Fruit fly (Drosophila melanogaster) whole organism, embryonic: ENCODE measurements around the gene CG3348.

Experiments
- ATbp ChIP-seq: fragments of 200-800 bp; sonication (Bioruptor generic); optimal IDR thresholded peaks from 2 replicates; lab custom pipeline; 2017; ENCODE audit warnings: missing biosample characterization, mild to moderate bottlenecking, missing genetic modification characterization, missing genetic modification reagents
- Atf6 ChIP-seq: fragments of 200-800 bp; sonication (Bioruptor generic); IDR thresholded peaks from 2 replicates; pipeline ENCODE4 v1.3.6; 2022; ENCODE audit warnings: missing biosample characterization, missing genetic modification characterization
- Awh ChIP-seq: fragments of 200-800 bp; sonication (Bioruptor generic); IDR thresholded peaks from 2 replicates; pipeline ENCODE4, ENCODE4 v1.3.6; 2022; ENCODE audit warnings: missing biosample characterization, missing genetic modification characterization
- Bdp1 ChIP-seq: fragments of 200-800 bp; sonication (Bioruptor generic); optimal IDR thresholded peaks from 3 replicates; lab custom pipeline; 2016; ENCODE audit warnings: missing biosample characterization, missing genetic modification characterization
- CG10147 ChIP-seq: fragments of 200-800 bp; sonication (Bioruptor generic); optimal IDR thresholded peaks from 2 replicates; lab custom pipeline; 2019; ENCODE audit warnings: missing biosample characterization, mild to moderate bottlenecking, missing genetic modification characterization, moderate library complexity
- CG10267 ChIP-seq: fragments of 200-800 bp; sonication (Bioruptor generic); optimal IDR thresholded peaks from 2 replicates; lab custom pipeline; 2018; ENCODE audit warnings: missing biosample characterization, mild to moderate bottlenecking, missing genetic modification characterization, moderate library complexity
- CG10462 ChIP-seq: fragments of 200-800 bp; sonication (Bioruptor generic); optimal IDR thresholded peaks from 2 replicates; lab custom pipeline; 2016; ENCODE audit warnings: missing biosample characterization, missing genetic modification characterization
- CG10654 ChIP-seq: fragments of 200-800 bp; sonication (Bioruptor generic); optimal IDR thresholded peaks from 2 replicates; lab custom pipeline; 2016; ENCODE audit warnings: missing biosample characterization, missing genetic modification characterization
- CG11560 ChIP-seq: fragments of 200-800 bp; sonication (Bioruptor generic); IDR thresholded peaks from 3 replicates; pipeline ENCODE4 v1.3.6; 2022; ENCODE audit warnings: missing biosample characterization, missing genetic modification characterization
- CG11696 ChIP-seq: fragments of 200-800 bp; sonication (Bioruptor generic); IDR thresholded peaks from 2 replicates; pipeline ENCODE4 v1.3.6; 2022; ENCODE audit warnings: missing biosample characterization, missing genetic modification characterization
- CG12391 ChIP-seq: fragments of 200-800 bp; sonication (Bioruptor generic); optimal IDR thresholded peaks from 3 replicates; lab custom pipeline; 2018; ENCODE audit warnings: missing biosample characterization, mild to moderate bottlenecking, missing genetic modification characterization, moderate library complexity
- CG1602 ChIP-seq: fragments of 200-800 bp; sonication (Bioruptor generic); optimal IDR thresholded peaks from 3 replicates; lab custom pipeline; 2016; ENCODE audit warnings: missing biosample characterization, missing genetic modification characterization
- CG1647 ChIP-seq: fragments of 200-800 bp; sonication (Bioruptor generic); optimal IDR thresholded peaks from 3 replicates; lab custom pipeline; 2016; ENCODE audit warnings: missing biosample characterization, missing genetic modification characterization
- CG16813 ChIP-seq: fragments of 200-800 bp; sonication (Bioruptor generic); IDR thresholded peaks from 3 replicates; pipeline ENCODE4 v1.3.6; 2022; ENCODE audit warnings: missing biosample characterization, missing genetic modification characterization; ENCODE audit not compliant: partially characterized antibody
- CG18476 ChIP-seq: fragments of 200-800 bp; sonication (Bioruptor generic); optimal IDR thresholded peaks from 2 replicates; lab custom pipeline; 2016; ENCODE audit warnings: missing biosample characterization, mild to moderate bottlenecking, missing genetic modification characterization
- CG30403 ChIP-seq: fragments of 200-800 bp; sonication (Bioruptor generic); optimal IDR thresholded peaks from 3 replicates; lab custom pipeline; 2016; ENCODE audit warnings: missing biosample characterization, missing genetic modification characterization
- CG31388 ChIP-seq: fragments of 200-800 bp; sonication (Bioruptor generic); optimal IDR thresholded peaks from 2 replicates; lab custom pipeline; 2016; ENCODE audit warnings: missing biosample characterization, missing genetic modification characterization
- CG32767 ChIP-seq: fragments of 200-800 bp; sonication (Bioruptor generic); IDR thresholded peaks from 2 replicates; pipeline ENCODE4 v1.3.6; 2022; ENCODE audit warnings: missing biosample characterization, missing genetic modification characterization
- CG3281 ChIP-seq: fragments of 200-800 bp; sonication (Bioruptor generic); optimal IDR thresholded peaks from 3 replicates; lab custom pipeline; 2017; ENCODE audit warnings: missing biosample characterization, mild to moderate bottlenecking, missing genetic modification characterization
- CG4360 ChIP-seq: fragments of 200-800 bp; sonication (Bioruptor generic); IDR thresholded peaks from 2 replicates; pipeline ENCODE4 v1.3.6; 2022; ENCODE audit warnings: missing biosample characterization, missing genetic modification characterization
- CG4730 ChIP-seq: fragments of 200-800 bp; sonication (Bioruptor generic); IDR thresholded peaks from 2 replicates; pipeline ENCODE4 v1.3.6; 2022; ENCODE audit warnings: missing biosample characterization, missing genetic modification characterization
- CG7963 ChIP-seq: fragments of 200-800 bp; sonication (Bioruptor generic); IDR thresholded peaks from 3 replicates; pipeline ENCODE4 v1.3.6; 2022; ENCODE audit warnings: missing biosample characterization, missing genetic modification characterization; ENCODE audit not compliant: partially characterized antibody
- CG8281 ChIP-seq: fragments of 200-800 bp; sonication (Bioruptor generic); optimal IDR thresholded peaks from 2 replicates; lab custom pipeline; 2018; ENCODE audit warnings: missing biosample characterization, mild to moderate bottlenecking, missing genetic modification characterization, moderate library complexity
- CoRest ChIP-seq: fragments of 200-800 bp; sonication (Bioruptor generic); optimal IDR thresholded peaks from 3 replicates; lab custom pipeline; 2018; ENCODE audit warnings: missing biosample characterization, mild to moderate bottlenecking, missing genetic modification characterization, moderate library complexity
- Dip3 ChIP-seq: fragments of 200-800 bp; sonication (Bioruptor generic); optimal IDR thresholded peaks from 3 replicates; lab custom pipeline; 2016; ENCODE audit warnings: missing biosample characterization, missing genetic modification characterization
- Dref ChIP-seq: fragments of 200-800 bp; sonication (Bioruptor generic); IDR thresholded peaks from 2 replicates; pipeline ENCODE4 v1.3.6; 2022; ENCODE audit warnings: missing biosample characterization, missing genetic modification characterization
- Gsc ChIP-seq: fragments of 200-800 bp; sonication (Bioruptor generic); IDR thresholded peaks from 2 replicates; pipeline ENCODE4 v1.3.6; 2022; ENCODE audit warnings: missing biosample characterization, missing genetic modification characterization
- Hr3 ChIP-seq: fragments of 200-800 bp; sonication (Bioruptor generic); optimal IDR thresholded peaks from 3 replicates; lab custom pipeline; 2016; ENCODE audit warnings: missing biosample characterization, missing genetic modification characterization
- MBD-R2 ChIP-seq: fragments of 200-800 bp; sonication (Bioruptor generic); IDR thresholded peaks from 2 replicates; pipeline ENCODE4 v1.3.6; 2022; ENCODE audit warnings: missing biosample characterization, missing genetic modification characterization
- Meics ChIP-seq: fragments of 200-800 bp; sonication (Bioruptor generic); optimal IDR thresholded peaks from 2 replicates; lab custom pipeline; 2017; ENCODE audit warnings: missing biosample characterization, mild to moderate bottlenecking, missing genetic modification characterization
- Mrtf ChIP-seq: fragments of 200-800 bp; sonication (Bioruptor generic); IDR thresholded peaks from 3 replicates; pipeline ENCODE4 v1.3.6; 2022; ENCODE audit warnings: missing biosample characterization, missing genetic modification characterization
- NC2β ChIP-seq: fragments of 200-800 bp; sonication (Bioruptor generic); optimal IDR thresholded peaks from 2 replicates; lab custom pipeline; 2016; ENCODE audit warnings: missing biosample characterization, missing genetic modification characterization
- Neu2 ChIP-seq: fragments of 200-800 bp; sonication (Bioruptor generic); optimal IDR thresholded peaks from 3 replicates; lab custom pipeline; 2016; ENCODE audit warnings: missing biosample characterization, missing genetic modification characterization, borderline replicate concordance
- Rx ChIP-seq: fragments of 200-800 bp; sonication (Bioruptor generic); IDR thresholded peaks from 2 replicates; pipeline ENCODE4 v1.3.6; 2022; ENCODE audit warnings: missing biosample characterization, missing genetic modification characterization
- Sry-β ChIP-seq: fragments of 200-800 bp; sonication (Bioruptor generic); optimal IDR thresholded peaks from 2 replicates; lab custom pipeline; 2018; ENCODE audit warnings: missing biosample characterization, mild to moderate bottlenecking, missing genetic modification characterization, moderate library complexity
- ato ChIP-seq: fragments of 200-800 bp; sonication (Bioruptor generic); IDR thresholded peaks from 2 replicates; pipeline ENCODE4 v1.3.6; 2022; ENCODE audit warnings: missing biosample characterization, missing genetic modification characterization; ENCODE audit not compliant: partially characterized antibody
- bowl ChIP-seq: fragments of 200-800 bp; sonication (Bioruptor generic); IDR thresholded peaks from 2 replicates; pipeline ENCODE4 v1.3.6; 2022; ENCODE audit warnings: missing biosample characterization, missing genetic modification characterization
- btn ChIP-seq: fragments of 200-800 bp; sonication (Bioruptor generic); optimal IDR thresholded peaks from 2 replicates; lab custom pipeline; 2016; ENCODE audit warnings: missing biosample characterization, missing genetic modification characterization
- chinmo ChIP-seq: fragments of 200-800 bp; sonication (Bioruptor generic); IDR thresholded peaks from 4 replicates; pipeline ENCODE4 v1.3.6; 2022; ENCODE audit warnings: missing biosample characterization, missing genetic modification characterization; ENCODE audit not compliant: partially characterized antibody
- cwo ChIP-seq: fragments of 200-800 bp; sonication (Bioruptor generic); optimal IDR thresholded peaks from 3 replicates; lab custom pipeline; 2017; ENCODE audit warnings: missing biosample characterization, missing genetic modification characterization, mild to moderate bottlenecking, moderate library complexity, missing genetic modification reagents
- danr ChIP-seq: fragments of 200-800 bp; sonication (Bioruptor generic); IDR thresholded peaks from 2 replicates; pipeline ENCODE4 v1.3.6; 2022; ENCODE audit warnings: missing biosample characterization, missing genetic modification characterization
- mld ChIP-seq: fragments of 200-800 bp; sonication (Bioruptor generic); IDR thresholded peaks from 3 replicates; pipeline ENCODE4 v1.3.6; 2022; ENCODE audit warnings: missing biosample characterization, missing genetic modification characterization; ENCODE audit not compliant: partially characterized antibody
- p53 ChIP-seq: fragments of 200-800 bp; sonication (Bioruptor generic); optimal IDR thresholded peaks from 2 replicates; lab custom pipeline; 2016; ENCODE audit warnings: missing biosample characterization, missing genetic modification characterization
- pzg ChIP-seq: fragments of 200-800 bp; sonication (Bioruptor generic); optimal IDR thresholded peaks from 3 replicates; lab custom pipeline; 2018; ENCODE audit warnings: missing biosample characterization, mild to moderate bottlenecking, missing genetic modification characterization, moderate library complexity
- rib ChIP-seq: fragments of 200-800 bp; sonication (Bioruptor generic); IDR thresholded peaks from 2 replicates; pipeline ENCODE4 v1.3.6; 2022; ENCODE audit warnings: missing biosample characterization, missing genetic modification characterization
- sens ChIP-seq: fragments of 200-800 bp; sonication (Bioruptor generic); peaks from one replicate; lab custom pipeline; 2016; ENCODE audit warnings: missing biosample characterization, missing genetic modification characterization
- stc ChIP-seq: fragments of 200-800 bp; sonication (Bioruptor generic); IDR thresholded peaks from 2 replicates; pipeline ENCODE4 v1.3.6; 2022; ENCODE audit warnings: missing biosample characterization, missing genetic modification characterization
- trem ChIP-seq: fragments of 200-800 bp; optimal IDR thresholded peaks from 3 replicates; lab custom pipeline; 2019; ENCODE audit warnings: missing biosample characterization, mild to moderate bottlenecking, missing genetic modification characterization, moderate library complexity
- usp ChIP-seq: fragments of >200 bp; optimal IDR thresholded peaks from 2 replicates; lab custom pipeline; 2017; ENCODE audit warnings: missing biosample characterization, missing genetic modification characterization
- vvl ChIP-seq: fragments of 200-800 bp; sonication (Bioruptor generic); IDR thresholded peaks from 2 replicates; pipeline ENCODE4 v1.3.6; 2022; ENCODE audit warnings: missing biosample characterization, missing genetic modification characterization
- wor ChIP-seq: fragments of 200-800 bp; sonication (Bioruptor generic); IDR thresholded peaks from 2 replicates; pipeline ENCODE4 v1.3.6; 2022; ENCODE audit warnings: missing biosample characterization, missing genetic modification characterization
- z ChIP-seq: fragments of 200-800 bp; sonication (Bioruptor generic); IDR thresholded peaks from 3 replicates; pipeline ENCODE4 v1.3.6; 2022; ENCODE audit warnings: missing biosample characterization, missing genetic modification characterization
- zfh2 ChIP-seq: fragments of 200-800 bp; sonication (Bioruptor generic); optimal IDR thresholded peaks from 2 replicates; lab custom pipeline; 2016; ENCODE audit warnings: missing biosample characterization, missing genetic modification characterization

CG3348 gene

DNA sequence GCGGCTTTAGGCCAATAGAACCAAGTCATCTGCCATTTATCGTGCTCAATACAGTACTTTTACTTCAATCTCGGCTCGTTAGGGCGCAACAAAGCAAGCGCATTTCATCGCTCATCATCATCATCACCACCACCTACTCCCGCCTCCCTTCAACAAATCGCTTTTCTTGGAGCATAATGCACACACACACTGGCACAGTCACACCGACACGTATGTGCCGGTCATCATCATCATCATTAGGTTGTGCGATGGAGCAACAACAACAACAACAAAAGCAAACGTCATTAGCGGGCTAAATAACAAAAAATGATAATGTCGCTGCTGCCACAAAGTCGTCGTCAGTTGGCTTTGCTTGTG, 46.6 kb downstream of the CG3348 start (continued):
- peak; percentile 89; the same call in 3 of the 4 replicates for TF ChIP-seq chinmo (GFP tag; lab: Robert Waterston, UW)
- TF ChIP-seq MBD-R2 (GFP tag; lab: Robert Waterston, UW), result no peak
- TF ChIP-seq Neu2 (GFP tag; lab: Kevin White, UChicago), result no peak
- no peak for TF ChIP-seq btn
- TF ChIP-seq CG30403 (GFP tag; lab: Kevin White, UChicago), result no peak
- no peak; the same call in 2 of the 3 replicates for TF ChIP-seq CG7963 (GFP tag; lab: Robert Waterston, UW)
- TF ChIP-seq Awh (GFP tag; lab: Robert Waterston, UW), result no peak
- no peak for TF ChIP-seq z (GFP tag; lab: Robert Waterston, UW)
- peak; percentile 92 for TF ChIP-seq CG4360 (GFP tag; lab: Robert Waterston, UW)
- TF ChIP-seq trem (tag; lab: Kevin White, UChicago), result no peak
- TF ChIP-seq Dip3 (GFP tag; lab: Kevin White, UChicago), result no peak
- TF ChIP-seq CG4730 (GFP tag; lab: Robert Waterston, UW), result no peak
- no peak for TF ChIP-seq CG12391 (tag; lab: Kevin White, UChicago)
- 0 out of 2 replicates have a peak, but pooled peaks have one; percentile 13 for TF ChIP-seq rib (GFP tag; lab: Robert Waterston, UW)
- TF ChIP-seq sens, result no peak
- TF ChIP-seq wor (GFP tag; lab: Robert Waterston, UW), result no peak
- no peak for TF ChIP-seq Gsc (GFP tag; lab: Robert Waterston, UW)
- 0 out of 2 replicates have a peak, but pooled peaks have one; percentile 4 for TF ChIP-seq ato (GFP tag; lab: Robert Waterston, UW)
- no peak for TF ChIP-seq CG10462
- TF ChIP-seq CG1647 (GFP tag; lab: Kevin White, UChicago), result no peak
- peak; percentile 5 for TF ChIP-seq CG3281 (GFP tag; lab: Kevin White, UChicago)
- no peak for TF ChIP-seq CG31388 (GFP tag; lab: Kevin White, UChicago)
- TF ChIP-seq Sry-β (GFP tag; lab: Kevin White, UChicago), result no peak
- TF ChIP-seq CG8281, result no peak
- TF ChIP-seq Dref (GFP tag; lab: Robert Waterston, UW), result no peak
- TF ChIP-seq vvl (GFP tag; lab: Robert Waterston, UW), result no peak
- TF ChIP-seq Mrtf (GFP tag; lab: Robert Waterston, UW), result no peak
- TF ChIP-seq p53 (GFP tag; lab: Kevin White, UChicago), result no peak
- TF ChIP-seq pzg, result peak; percentile 10
- no peak for TF ChIP-seq danr (GFP tag; lab: Robert Waterston, UW)
- no peak for TF ChIP-seq Atf6 (GFP tag; lab: Robert Waterston, UW)
- no peak for TF ChIP-seq zfh2 (GFP tag; lab: Kevin White, UChicago)
- no peak for TF ChIP-seq NC2β (GFP tag; lab: Kevin White, UChicago)
- TF ChIP-seq CG18476 (GFP tag; lab: Kevin White, UChicago), result no peak
- TF ChIP-seq Hr3 (GFP tag; lab: Kevin White, UChicago), result no peak
- TF ChIP-seq CG32767 (GFP tag; lab: Robert Waterston, UW), result no peak
- no peak for TF ChIP-seq Rx
- no peak for TF ChIP-seq CG11560 (tag; lab: Robert Waterston, UW)
- TF ChIP-seq Meics, result no peak
- TF ChIP-seq CG10267, result no peak
- no peak for TF ChIP-seq CG10147
- TF ChIP-seq bowl (GFP tag; lab: Robert Waterston, UW), result no peak
- TF ChIP-seq cwo (GFP tag; lab: Kevin White, UChicago), result no peak
- TF ChIP-seq ATbp (GFP tag; lab: Kevin White, UChicago), result no peak
- no peak for TF ChIP-seq CG16813 (GFP tag; lab: Robert Waterston, UW)
- no peak for TF ChIP-seq CG1602
- no peak for TF ChIP-seq mld
- TF ChIP-seq usp, result no peak
- TF ChIP-seq CG10654 (GFP tag; lab: Kevin White, UChicago), result no peak
- no peak for TF ChIP-seq CG11696 (GFP tag; lab: Robert Waterston, UW)
- no peak for TF ChIP-seq Bdp1 (GFP tag; lab: Kevin White, UChicago)
- no peak for TF ChIP-seq CoRest (tag; lab: Kevin White, UChicago)
- no peak for TF ChIP-seq stc (GFP tag; lab: Robert Waterston, UW)
